Fruit fly (Drosophila melanogaster) whole organism, adult: ENCODE data around the gene CG6937.

Experiments used
- CG14711 ChIP-seq: fragments of 200-800 bp; sonication (Bioruptor generic); optimal IDR thresholded peaks from 2 replicates; lab custom pipeline; 2018; ENCODE audit warnings: missing biosample characterization, mild to moderate bottlenecking, missing genetic modification characterization, moderate library complexity
- CG7101 ChIP-seq: fragments of 200-800 bp; sonication (Bioruptor generic); optimal IDR thresholded peaks from 2 replicates; lab custom pipeline; 2018; ENCODE audit warnings: missing biosample characterization, mild to moderate bottlenecking, missing genetic modification characterization, moderate library complexity

DNA sequence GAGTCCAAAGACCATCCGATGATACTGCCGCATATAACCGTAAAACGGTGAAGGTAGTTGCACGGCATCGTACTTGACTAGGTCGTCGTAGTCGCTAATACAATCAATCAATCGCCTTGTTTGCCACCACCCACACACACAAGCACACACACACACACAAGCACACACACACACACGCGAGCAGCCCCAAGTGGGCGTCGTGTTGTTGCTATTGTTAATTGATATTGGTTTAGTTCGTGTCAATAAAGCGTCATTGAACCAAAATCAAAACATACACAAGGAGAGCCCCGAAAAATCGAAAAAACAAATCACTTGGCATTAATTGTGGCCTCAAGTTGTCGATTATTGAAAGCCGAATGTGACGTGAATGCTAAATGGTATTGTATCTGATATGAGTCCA, 11.9 kb downstream of the CG6937 start:
- TF ChIP-seq CG14711, result no peak
- no peak for TF ChIP-seq CG7101 (tag; lab: Kevin White, UChicago)
